Fruit fly (Drosophila melanogaster) whole organism, embryonic: Measurements from ENCODE around the gene CG16965.

ENCODE experiments used
- Asciz ChIP-seq: fragments of 200-800 bp; sonication (Bioruptor generic); optimal IDR thresholded peaks from 2 replicates; lab custom pipeline; 2017; ENCODE audit warnings: missing biosample characterization, mild to moderate bottlenecking, missing genetic modification characterization, missing genetic modification reagents
- Blimp-1 ChIP-seq: fragments of 200-800 bp; sonication (Bioruptor generic); optimal IDR thresholded peaks from 3 replicates; lab custom pipeline; 2018; ENCODE audit warnings: missing biosample characterization, missing genetic modification characterization, mild to moderate bottlenecking, moderate library complexity, missing genetic modification reagents
- BtbVII ChIP-seq: fragments of 200-800 bp; sonication (Bioruptor generic); optimal IDR thresholded peaks from 3 replicates; lab custom pipeline; 2017; ENCODE audit warnings: missing biosample characterization, mild to moderate bottlenecking, missing genetic modification characterization
- CG12155 ChIP-seq: fragments of 200-800 bp; sonication (Bioruptor generic); optimal IDR thresholded peaks from 3 replicates; lab custom pipeline; 2016; ENCODE audit warnings: missing biosample characterization, missing genetic modification characterization
- CG1233 ChIP-seq: fragments of 200-800 bp; sonication (Bioruptor generic); optimal IDR thresholded peaks from 4 replicates; lab custom pipeline; 2018; ENCODE audit warnings: missing biosample characterization, mild to moderate bottlenecking, missing genetic modification characterization
- CG15269 ChIP-seq: fragments of 200-800 bp; sonication (Bioruptor generic); optimal IDR thresholded peaks from 2 replicates; lab custom pipeline; 2018; ENCODE audit warnings: missing biosample characterization, mild to moderate bottlenecking, missing genetic modification characterization, moderate library complexity
- CG15514 ChIP-seq: fragments of 200-800 bp; sonication (Bioruptor generic); optimal IDR thresholded peaks from 3 replicates; lab custom pipeline; 2017; ENCODE audit warnings: missing biosample characterization, missing genetic modification characterization, mild to moderate bottlenecking, moderate library complexity, missing genetic modification reagents
- CG1602 ChIP-seq: fragments of 200-800 bp; sonication (Bioruptor generic); optimal IDR thresholded peaks from 3 replicates; lab custom pipeline; 2016; ENCODE audit warnings: missing biosample characterization, missing genetic modification characterization
- CG17385 ChIP-seq: fragments of 200-800 bp; sonication (Bioruptor generic); optimal IDR thresholded peaks from 3 replicates; lab custom pipeline; 2018; ENCODE audit warnings: missing biosample characterization, mild to moderate bottlenecking, missing genetic modification characterization
- CG17568 ChIP-seq: fragments of 200-800 bp; sonication (Bioruptor generic); optimal IDR thresholded peaks from 2 replicates; lab custom pipeline; 2018; ENCODE audit warnings: missing biosample characterization, mild to moderate bottlenecking, missing genetic modification characterization, moderate library complexity
- CG32772 ChIP-seq: fragments of 200-800 bp; sonication (Bioruptor generic); IDR thresholded peaks from 2 replicates; pipeline ENCODE4 v1.3.6; 2022; ENCODE audit warnings: missing biosample characterization, missing genetic modification characterization
- CG34224 ChIP-seq: fragments of 200-800 bp; sonication (Bioruptor generic); IDR thresholded peaks from 3 replicates; pipeline ENCODE4 v1.3.6; 2022; ENCODE audit warnings: missing biosample characterization, missing genetic modification characterization; ENCODE audit not compliant: partially characterized antibody
- CG34376 ChIP-seq: fragments of 200-800 bp; sonication (Bioruptor generic); optimal IDR thresholded peaks from 2 replicates; lab custom pipeline; 2018; ENCODE audit warnings: missing biosample characterization, mild to moderate bottlenecking, missing genetic modification characterization
- CG3838 ChIP-seq: fragments of 200-800 bp; sonication (Bioruptor generic); optimal IDR thresholded peaks from 3 replicates; lab custom pipeline; 2016; ENCODE audit warnings: missing biosample characterization, missing genetic modification characterization
- CG3847 ChIP-seq: fragments of 200-800 bp; sonication (Bioruptor generic); IDR thresholded peaks from 2 replicates; pipeline ENCODE4 v1.3.6; 2022; ENCODE audit warnings: missing biosample characterization, missing genetic modification characterization
- CG4328 ChIP-seq: fragments of 200-800 bp; sonication (Bioruptor generic); optimal IDR thresholded peaks from 3 replicates; lab custom pipeline; 2017; ENCODE audit warnings: missing biosample characterization, missing genetic modification reagents, missing genetic modification characterization
- CG5245 ChIP-seq: fragments of 200-800 bp; sonication (Bioruptor generic); optimal IDR thresholded peaks from 3 replicates; lab custom pipeline; 2016; ENCODE audit warnings: missing biosample characterization, missing genetic modification characterization
- CG6854 ChIP-seq: fragments of 200-800 bp; sonication (Bioruptor generic); optimal IDR thresholded peaks from 3 replicates; lab custom pipeline; 2017; ENCODE audit warnings: missing biosample characterization, mild to moderate bottlenecking, missing genetic modification characterization
- CG7839 ChIP-seq: fragments of 200-800 bp; sonication (Bioruptor generic); optimal IDR thresholded peaks from 3 replicates; lab custom pipeline; 2018; ENCODE audit warnings: missing biosample characterization, mild to moderate bottlenecking, missing genetic modification characterization, moderate library complexity
- CTCF ChIP-seq: fragments of 200-800 bp; sonication (Bioruptor generic); optimal IDR thresholded peaks from 2 replicates; lab custom pipeline; 2017; ENCODE audit warnings: missing biosample characterization, mild to moderate bottlenecking, missing genetic modification characterization, moderate library complexity
- CkIIα-i1 ChIP-seq: fragments of 200-800 bp; sonication (Bioruptor generic); IDR thresholded peaks from 2 replicates; pipeline ENCODE4 v1.3.6; 2022; ENCODE audit warnings: missing biosample characterization, missing genetic modification characterization
- D ChIP-seq, 2 experiments: fragments of 200-800 bp in 1 of 2; fragments of >200 bp in 1 of 2; sonication (Bioruptor generic) in 1 of 2; optimal IDR thresholded peaks; 2 replicates in 1 of 2; 3 replicates in 1 of 2; lab custom pipeline; 2017; ENCODE audit warnings: mild to moderate bottlenecking in 1 of 2, missing biosample characterization in 1 of 2, missing genetic modification characterization in 1 of 2, missing genetic modification reagents in 1 of 2
- Doc2 ChIP-seq: fragments of 200-800 bp; sonication (Bioruptor generic); IDR thresholded peaks from 2 replicates; pipeline ENCODE4 v1.3.6; 2022; ENCODE audit warnings: missing biosample characterization, missing genetic modification characterization
- Ets65A ChIP-seq: fragments of 200-800 bp; sonication (Bioruptor generic); peaks from one replicate; lab custom pipeline; 2016; ENCODE audit warnings: missing biosample characterization, missing genetic modification characterization
- Fer3 ChIP-seq: fragments of 200-800 bp; sonication (Bioruptor generic); optimal IDR thresholded peaks from 2 replicates; lab custom pipeline; 2018; ENCODE audit warnings: missing biosample characterization, mild to moderate bottlenecking, missing genetic modification characterization, moderate library complexity
- HmgD ChIP-seq: fragments of 200-800 bp; sonication (Bioruptor generic); optimal IDR thresholded peaks from 3 replicates; lab custom pipeline; 2016; ENCODE audit warnings: missing biosample characterization, missing genetic modification characterization
- HmgZ ChIP-seq: fragments of 200-800 bp; sonication (Bioruptor generic); optimal IDR thresholded peaks from 2 replicates; lab custom pipeline; 2018; ENCODE audit warnings: missing biosample characterization, mild to moderate bottlenecking, missing genetic modification characterization
- Jarid2 ChIP-seq: fragments of 200-800 bp; sonication (Bioruptor generic); optimal IDR thresholded peaks from 3 replicates; lab custom pipeline; 2017; ENCODE audit warnings: mild to moderate bottlenecking, missing biosample characterization, missing genetic modification reagents, missing genetic modification characterization
- Mrtf ChIP-seq: fragments of 200-800 bp; sonication (Bioruptor generic); IDR thresholded peaks from 3 replicates; pipeline ENCODE4 v1.3.6; 2022; ENCODE audit warnings: missing biosample characterization, missing genetic modification characterization
- NC2β ChIP-seq: fragments of 200-800 bp; sonication (Bioruptor generic); optimal IDR thresholded peaks from 2 replicates; lab custom pipeline; 2016; ENCODE audit warnings: missing biosample characterization, missing genetic modification characterization
- Oaz ChIP-seq: fragments of 200-800 bp; sonication (Bioruptor generic); IDR thresholded peaks from 2 replicates; pipeline ENCODE4 v1.3.6; 2022; ENCODE audit warnings: missing biosample characterization, missing genetic modification characterization
- Rfx ChIP-seq: fragments of 200-800 bp; sonication (Bioruptor generic); IDR thresholded peaks from 2 replicates; pipeline ENCODE4 v1.3.6; 2022; ENCODE audit warnings: missing biosample characterization, missing genetic modification characterization
- bcd ChIP-seq: fragments of 200-800 bp; sonication (Bioruptor generic); optimal IDR thresholded peaks from 2 replicates; lab custom pipeline; 2017; ENCODE audit warnings: missing biosample characterization, mild to moderate bottlenecking, missing genetic modification characterization
- eve ChIP-seq, 2 experiments: fragments of >200 bp; optimal IDR thresholded peaks; 2 replicates each; lab custom pipeline; 2017; ENCODE audit warnings: missing biosample characterization in 2 of 2, missing genetic modification characterization in 2 of 2
- gcm ChIP-seq: fragments of 200-800 bp; sonication (Bioruptor generic); optimal IDR thresholded peaks from 2 replicates; lab custom pipeline; 2019; ENCODE audit warnings: missing biosample characterization, mild to moderate bottlenecking, missing genetic modification characterization, moderate library complexity
- jumu ChIP-seq: fragments of 200-800 bp; sonication (Bioruptor generic); optimal IDR thresholded peaks from 3 replicates; lab custom pipeline; 2016; ENCODE audit warnings: missing biosample characterization, missing genetic modification characterization
- lab ChIP-seq: fragments of 200-800 bp; sonication (Bioruptor generic); optimal IDR thresholded peaks from 3 replicates; lab custom pipeline; 2017; ENCODE audit warnings: missing biosample characterization, missing genetic modification characterization, mild to moderate bottlenecking, moderate library complexity, missing genetic modification reagents
- lola ChIP-seq, 3 experiments: fragments of >200 bp in 2 of 3; fragments of 200-800 bp in 1 of 3; sonication (Bioruptor generic) in 1 of 3; optimal IDR thresholded peaks; 2 replicates each; lab custom pipeline; 2017 to 2019; ENCODE audit warnings: missing biosample characterization in 3 of 3, missing genetic modification characterization in 3 of 3, mild to moderate bottlenecking in 1 of 3, moderate library complexity in 1 of 3
- mirr ChIP-seq: fragments of 200-800 bp; sonication (Bioruptor generic); optimal IDR thresholded peaks from 3 replicates; lab custom pipeline; 2018; ENCODE audit warnings: missing biosample characterization, mild to moderate bottlenecking, missing genetic modification characterization
- nerfin-1 ChIP-seq: fragments of 200-800 bp; sonication (Bioruptor generic); optimal IDR thresholded peaks from 3 replicates; lab custom pipeline; 2019; ENCODE audit warnings: missing biosample characterization, mild to moderate bottlenecking, missing genetic modification characterization, moderate library complexity
- nom ChIP-seq: fragments of 200-800 bp; sonication (Bioruptor generic); optimal IDR thresholded peaks from 2 replicates; lab custom pipeline; 2017; ENCODE audit warnings: missing biosample characterization, missing genetic modification characterization, mild to moderate bottlenecking, moderate library complexity, missing genetic modification reagents
- pan ChIP-seq, 4 experiments: fragments of >200 bp in 3 of 4; fragments of 200-800 bp in 1 of 4; sonication (Bioruptor generic) in 1 of 4; optimal IDR thresholded peaks in 3 of 4; IDR thresholded peaks in 1 of 4; 2 replicates each; pipeline versions ENCODE4 v1.3.6 to Lab custom; 2017 to 2022; ENCODE audit warnings: missing biosample characterization in 2 of 4, missing genetic modification characterization in 2 of 4, mixed read lengths in 1 of 4
- row ChIP-seq: fragments of 200-800 bp; sonication (Bioruptor generic); IDR thresholded peaks from 3 replicates; pipeline ENCODE4 v1.3.6; 2022; ENCODE audit warnings: missing biosample characterization, missing genetic modification characterization
- sd ChIP-seq: fragments of 200-800 bp; sonication (Bioruptor generic); optimal IDR thresholded peaks from 3 replicates; lab custom pipeline; 2018; ENCODE audit warnings: missing biosample characterization, mild to moderate bottlenecking, missing genetic modification characterization, moderate library complexity
- sens-2 ChIP-seq: fragments of 200-800 bp; sonication (Bioruptor generic); IDR thresholded peaks from 2 replicates; pipeline ENCODE4 v1.3.6; 2022; ENCODE audit warnings: missing biosample characterization, missing genetic modification characterization
- slbo ChIP-seq: fragments of 200-800 bp; sonication (Bioruptor generic); IDR thresholded peaks from 2 replicates; pipeline ENCODE4 v1.3.6; 2022; ENCODE audit warnings: missing biosample characterization, missing genetic modification characterization
- sr ChIP-seq: fragments of 200-800 bp; sonication (Bioruptor generic); IDR thresholded peaks from 3 replicates; pipeline ENCODE4 v1.3.6; 2022; ENCODE audit warnings: missing biosample characterization, missing genetic modification characterization
- ssp ChIP-seq: fragments of 200-800 bp; sonication (Bioruptor generic); IDR thresholded peaks from 2 replicates; pipeline ENCODE4 v1.3.6; 2022; ENCODE audit warnings: missing biosample characterization, missing genetic modification characterization
- tgo ChIP-seq: fragments of 200-800 bp; sonication (Bioruptor generic); IDR thresholded peaks from 3 replicates; pipeline ENCODE4 v1.3.6; 2022; ENCODE audit warnings: missing biosample characterization, missing genetic modification characterization
- wdn ChIP-seq: fragments of 200-800 bp; sonication (Bioruptor generic); IDR thresholded peaks from 2 replicates; pipeline ENCODE4 v1.3.6; 2022; ENCODE audit warnings: missing biosample characterization, missing genetic modification characterization
- wor ChIP-seq: fragments of 200-800 bp; sonication (Bioruptor generic); IDR thresholded peaks from 2 replicates; pipeline ENCODE4 v1.3.6; 2022; ENCODE audit warnings: missing biosample characterization, missing genetic modification characterization

The CG16965 gene

DNA sequence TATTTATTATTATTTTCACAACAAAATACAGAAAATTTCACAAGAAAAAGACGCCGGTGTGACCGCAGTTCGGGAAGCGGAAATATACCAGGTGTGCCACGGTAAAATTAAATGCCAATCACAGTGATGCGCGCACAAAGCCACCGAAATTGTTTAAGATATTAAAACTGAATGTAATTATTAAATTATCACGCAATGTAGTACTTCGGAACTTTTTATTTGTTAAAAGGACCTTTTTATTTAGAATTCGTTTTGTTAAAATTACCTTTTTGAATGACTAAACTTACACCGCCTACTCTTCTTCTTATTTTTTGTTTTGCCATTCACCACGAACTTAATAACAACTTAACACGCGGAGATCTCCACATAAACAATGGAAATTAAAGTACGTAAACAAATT lies 6.6 kb downstream of the CG16965 start, which contains the start of the genes CG6686 and CG34163 (continued):
- TF ChIP-seq CG32772 (GFP tag; lab: Robert Waterston, UW) (no peak), Jarid2 (GFP tag; lab: Kevin White, UChicago) (no peak), sr (GFP tag; lab: Robert Waterston, UW) (no peak), CkIIα-i1 (GFP tag; lab: Robert Waterston, UW) (no peak), row (GFP tag; lab: Robert Waterston, UW) (peak; percentile 69), CG3838 (GFP tag; lab: Kevin White, UChicago) (peak; percentile 7), wdn (no peak), CG3847 (GFP tag; lab: Robert Waterston, UW) (0 out of 2 replicates have a peak, but pooled peaks have one; percentile 24), Ets65A (peak; percentile 91), tgo (no peak), Asciz (no peak), gcm (no peak), CG7839 (peak; percentile 45), mirr (GFP tag; lab: Kevin White, UChicago) (no peak), nerfin-1 (tag; lab: Kevin White, UChicago) (peak; percentile 27), pan (optimal IDR thresholded peaks at IDR 0.05; lab: Kevin White, UChicago) (no peak), pan (GFP tag; optimal IDR thresholded peaks at IDR 0.05 in 1 of 2, IDR thresholded peaks at IDR 0.05 in 1 of 2) (no peak), Mrtf (GFP tag; lab: Robert Waterston, UW) (no peak), CG12155 (GFP tag; lab: Kevin White, UChicago) (peak; percentile 15), NC2β (GFP tag; lab: Kevin White, UChicago) (peak; percentile 46), CG5245 (no peak), Rfx (GFP tag; lab: Robert Waterston, UW) (no peak), wor (no peak), eve (GFP tag; optimal IDR thresholded peaks at IDR 0.05; lab: Kevin White, UChicago) (no peak), CG1602 (no peak), CG1233 (no peak), CG6854 (GFP tag; lab: Kevin White, UChicago) (no peak), CG34224 (no peak), sens-2 (GFP tag; lab: Robert Waterston, UW) (no peak), Blimp-1 (no peak), lola (GFP tag; optimal IDR thresholded peaks at IDR 0.05; lab: Kevin White, UChicago) (no peak), D (optimal IDR thresholded peaks at IDR 0.05; lab: Kevin White, UChicago) (no peak), D (GFP tag; optimal IDR thresholded peaks at IDR 0.05; lab: Kevin White, UChicago) (no peak), CG15269 (no peak), BtbVII (GFP tag; lab: Kevin White, UChicago) (no peak), HmgZ (tag; lab: Kevin White, UChicago) (peak; percentile 38), lab (no peak), HmgD (GFP tag; lab: Kevin White, UChicago) (peak; percentile 34), slbo (peak; percentile 66; the same call in 1 of the 2 replicates), CG34376 (peak; percentile 17), CG17568 (no peak), CG4328 (peak; percentile 29), CTCF (GFP tag; lab: Kevin White, UChicago) (no peak), Oaz (GFP tag; lab: Robert Waterston, UW) (no peak), nom (GFP tag; lab: Kevin White, UChicago) (no peak), CG17385 (GFP tag; lab: Kevin White, UChicago) (peak; percentile 99), Doc2 (GFP tag; lab: Robert Waterston, UW) (no peak), ssp (GFP tag; lab: Robert Waterston, UW) (no peak), bcd (no peak), sd (no peak), jumu (GFP tag; lab: Kevin White, UChicago) (peak; percentile 53), CG15514 (GFP tag; lab: Kevin White, UChicago) (peak; percentile 49), Fer3 (tag; lab: Kevin White, UChicago) (no peak)
